Fruit fly (Drosophila melanogaster): ENCODE results near the gene Npl4.

Npl4 gene

dm6 chr3R:25618114-25618513 is 6.3 kb downstream of the Npl4 start, which contains the start of gene CG5071:
Gene CG5071, plus strand, starts transcription at chr3R:25618414.
- no peak for TF ChIP-seq Xrp1 (GFP tag; IDR thresholded peaks at IDR 0.05)
- TF ChIP-seq otp (GFP tag; IDR thresholded peaks at IDR 0.05): no peak
- no peak for TF ChIP-seq Doc3 (GFP tag; IDR thresholded peaks at IDR 0.05; ENCODE audit: partially characterized antibody)
- TF ChIP-seq sens (GFP tag): peak; percentile 1

dm6 chr3R:25613366-25613765 is 11.1 kb downstream of the Npl4 start, which contains the start of gene CG5079:
Gene CG5079, plus strand, starts transcription at chr3R:25613666.
- TF ChIP-seq vnd (GFP tag; IDR thresholded peaks at IDR 0.05; ENCODE audit: partially characterized antibody) (no peak), Dfd (GFP tag; optimal IDR thresholded peaks at IDR 0.05) (no peak), esg (GFP tag; conservative IDR thresholded peaks at IDR 0.05) (no peak), CG1024 (GFP tag; IDR thresholded peaks at IDR 0.05) (no peak), CG15514 (GFP tag; optimal IDR thresholded peaks at IDR 0.05) (no peak), grau (tag; optimal IDR thresholded peaks at IDR 0.05) (no peak), CG10267 (tag; optimal IDR thresholded peaks at IDR 0.05) (no peak), CG6254 (GFP tag; optimal IDR thresholded peaks at IDR 0.05) (no peak), Hand (GFP tag; optimal IDR thresholded peaks at IDR 0.05) (no peak), TFAM (GFP tag; optimal IDR thresholded peaks at IDR 0.05) (no peak), Sin3A (optimal IDR thresholded peaks at IDR 0.05) (no peak), CG14667 (GFP tag; IDR thresholded peaks at IDR 0.05) (no peak), ranshi (GFP tag; IDR thresholded peaks at IDR 0.05) (no peak), kni (GFP tag; optimal IDR thresholded peaks at IDR 0.05) (no peak), Dek (tag; optimal IDR thresholded peaks at IDR 0.05) (no peak), CkIIα-i1 (GFP tag; IDR thresholded peaks at IDR 0.05) (no peak), CG12155 (GFP tag; optimal IDR thresholded peaks at IDR 0.05) (no peak), tx (GFP tag; optimal IDR thresholded peaks at IDR 0.05) (no peak), her (GFP tag; optimal IDR thresholded peaks at IDR 0.05) (no peak), lov (optimal IDR thresholded peaks at IDR 0.05) (no peak), lov (GFP tag; IDR thresholded peaks at IDR 0.05) (no peak)

dm6 chr3R:25609027-25609426 is 15.4 kb downstream of the Npl4 start, which contains the start of gene ymp:
Gene ymp, minus strand, starts transcription at chr3R:25609127.
- TF ChIP-seq so (GFP tag; IDR thresholded peaks at IDR 0.05) (no peak), yki (optimal IDR thresholded peaks at IDR 0.05) (no peak), Eip74EF (GFP tag; optimal IDR thresholded peaks at IDR 0.05) (no peak)

- no peak for TF ChIP-seq Awh (GFP tag; IDR thresholded peaks at IDR 0.05)
- TF ChIP-seq CG2875 (GFP tag; optimal IDR thresholded peaks at IDR 0.05): no peak
- TF ChIP-seq da (GFP tag; optimal IDR thresholded peaks at IDR 0.05): peak; percentile 82
- no peak for TF ChIP-seq D (optimal IDR thresholded peaks at IDR 0.05)
- peak; percentile 1 for TF ChIP-seq D (GFP tag; optimal IDR thresholded peaks at IDR 0.05)
- no peak for TF ChIP-seq Side (GFP tag; optimal IDR thresholded peaks at IDR 0.05)
- no peak for TF ChIP-seq zen (tag; optimal IDR thresholded peaks at IDR 0.05)
- TF ChIP-seq cg (GFP tag; optimal IDR thresholded peaks at IDR 0.05): peak; percentile 57
- TF ChIP-seq kni (GFP tag; optimal IDR thresholded peaks at IDR 0.05): no peak
- peak; percentile 40 for TF ChIP-seq cad (GFP tag; optimal IDR thresholded peaks at IDR 0.05)
- no peak for TF ChIP-seq Lpt (GFP tag; optimal IDR thresholded peaks at IDR 0.05)
- peak; percentile 85 for TF ChIP-seq pros (GFP tag; optimal IDR thresholded peaks at IDR 0.05)
- no peak for TF ChIP-seq Fer3 (tag; optimal IDR thresholded peaks at IDR 0.05)
- TF ChIP-seq HmgD (GFP tag; optimal IDR thresholded peaks at IDR 0.05): peak; percentile 7
- TF ChIP-seq chinmo (GFP tag; IDR thresholded peaks at IDR 0.05; ENCODE audit: partially characterized antibody): 0 out of 4 replicates have a peak, but pooled peaks have one; percentile 15
- peak; percentile 96 for TF ChIP-seq ac (GFP tag; optimal IDR thresholded peaks at IDR 0.05)
- peak; percentile 82 for TF ChIP-seq nom (GFP tag; optimal IDR thresholded peaks at IDR 0.05)
- TF ChIP-seq CG3163 (GFP tag; optimal IDR thresholded peaks at IDR 0.05): no peak
- TF ChIP-seq sqz (GFP tag; optimal IDR thresholded peaks at IDR 0.05): peak; percentile 45
- peak; percentile 23 for TF ChIP-seq Ets65A (GFP tag)
- TF ChIP-seq wek (GFP tag; optimal IDR thresholded peaks at IDR 0.05): no peak
Measured at dm6 chr3R:25596274-25597034, 28.0 kb downstream of the Npl4 start.
